Worm (Caenorhabditis elegans) whole organism, midembryonic: ENCODE measurements around the gene droe-4.

ENCODE experiments used
- T22C8.4 ChIP-seq: fragments of 200-800 bp; sonication (Bioruptor generic); IDR thresholded peaks from 2 replicates; pipeline ENCODE4 v1.3.6; 2022; ENCODE audit warnings: missing genetic modification characterization, missing compliant biosample characterization
- cog-1 ChIP-seq: sonication (generic microtip); optimal IDR thresholded peaks from 2 replicates; lab custom pipeline; 2016; ENCODE audit warnings: missing genetic modification characterization, missing compliant biosample characterization
- flt-1 ChIP-seq: fragments of 200-800 bp; sonication (Bioruptor generic); IDR thresholded peaks from 2 replicates; pipeline ENCODE4 v1.3.6; 2022; ENCODE audit warnings: missing genetic modification characterization, missing compliant biosample characterization
- klf-2 ChIP-seq: fragments of 200-800 bp; sonication (Bioruptor generic); conservative IDR thresholded peaks from 2 replicates; pipeline ENCODE4 v1.3.6; 2022; ENCODE audit warnings: missing genetic modification reagents, missing genetic modification characterization, missing compliant biosample characterization
- med-1 ChIP-seq: sonication (generic microtip); optimal IDR thresholded peaks from 2 replicates; lab custom pipeline; 2017; ENCODE audit warnings: missing genetic modification characterization, mild to moderate bottlenecking, missing compliant biosample characterization, antibody characterized with exemption, missing genetic modification reagents; ENCODE audit not compliant: insufficient read depth
- ref-1 ChIP-seq: fragments of 200-800 bp; sonication (Bioruptor generic); conservative IDR thresholded peaks from 2 replicates; pipeline ENCODE4 v1.3.6; 2022; ENCODE audit warnings: missing genetic modification reagents, missing genetic modification characterization, missing compliant biosample characterization
- tab-1 ChIP-seq: fragments of 200-800 bp; sonication (Bioruptor generic); IDR thresholded peaks from 2 replicates; pipeline ENCODE4 v1.3.6; 2022; ENCODE audit warnings: missing genetic modification characterization, missing compliant biosample characterization
- ztf-23 ChIP-seq: fragments of 200-800 bp; sonication (Bioruptor generic); IDR thresholded peaks from 2 replicates; pipeline ENCODE4 v1.3.6; 2022; ENCODE audit warnings: missing genetic modification reagents, missing genetic modification characterization, missing compliant biosample characterization
- ztf-29 ChIP-seq: fragments of 200-800 bp; sonication (Bioruptor generic); IDR thresholded peaks from 2 replicates; pipeline ENCODE4 v1.3.6; 2022; ENCODE audit warnings: missing genetic modification reagents, missing genetic modification characterization, missing compliant biosample characterization

Gene droe-4

ce11 chrV:13961927-13962419 lies 30.5 kb upstream of the droe-4 start, which contains the start of the genes algn-13 and R10D12.13:
Gene algn-13 (minus strand): TSS chrV:13961977.
Gene R10D12.13 (plus strand): TSS chrV:13962417.
- TF ChIP-seq med-1 (GFP tag; lab: Kevin White, UChicago) (peak; percentile 95), cog-1 (tag; lab: Kevin White, UChicago) (peak; percentile 71), T22C8.4 (peak; percentile 68), tab-1 (GFP tag; lab: Robert Waterston, UW) (peak; percentile 89), ztf-23 (GFP tag; lab: Robert Waterston, UW) (peak; percentile 89), ztf-29 (GFP tag; lab: Robert Waterston, UW) (peak; percentile 68), flt-1 (peak; percentile 88), klf-2 (GFP tag; lab: Robert Waterston, UW) (peak; percentile 82; the same call in 1 of the 2 replicates), ref-1 (GFP tag; lab: Robert Waterston, UW) (no peak; the same call in 1 of the 2 replicates)

- TF ChIP-seq flt-1 (no peak), ztf-29 (GFP tag; lab: Robert Waterston, UW) (no peak), tab-1 (GFP tag; lab: Robert Waterston, UW) (no peak), ztf-23 (GFP tag; lab: Robert Waterston, UW) (no peak), ref-1 (GFP tag; lab: Robert Waterston, UW) (no peak), T22C8.4 (no peak), med-1 (GFP tag; lab: Kevin White, UChicago) (no peak), klf-2 (GFP tag; lab: Robert Waterston, UW) (no peak), cog-1 (tag; lab: Kevin White, UChicago) (no peak)
These were observed 29.0 kb upstream of the droe-4 start, which contains the start of gene sao-1 for ce11 chrV:13963279-13963976. Gene sao-1 (plus strand): TSS chrV:13963926.

DNA sequence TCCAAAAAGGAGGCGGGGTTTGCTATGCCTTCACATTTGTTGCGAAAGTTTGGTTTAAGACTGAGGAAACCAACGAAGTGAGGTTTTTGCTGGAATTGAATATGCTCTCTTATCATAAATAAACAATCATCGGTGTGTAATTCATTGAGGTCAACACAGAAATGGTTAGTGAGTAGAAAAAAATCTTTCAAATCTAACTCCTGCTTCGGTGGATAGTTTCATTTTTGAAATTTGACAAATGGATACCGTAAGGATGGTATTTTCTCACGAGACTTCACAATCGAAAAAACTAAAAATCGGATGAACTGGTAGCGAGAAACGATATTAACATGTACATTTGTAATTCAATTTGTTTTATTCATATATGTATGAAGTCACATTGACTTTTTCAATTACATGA lies 11.6 kb upstream of the droe-4 start, which contains the start of gene eol-1:
eol-1 (minus strand) TSS at position 101 of the 400 bp plus-strand sequence.
- no peak for TF ChIP-seq klf-2 (GFP tag; lab: Robert Waterston, UW)
- TF ChIP-seq tab-1 (GFP tag; lab: Robert Waterston, UW) = no peak
- TF ChIP-seq ref-1 (GFP tag; lab: Robert Waterston, UW) = no peak
- TF ChIP-seq cog-1 (tag; lab: Kevin White, UChicago) = no peak
- no peak for TF ChIP-seq T22C8.4
- no peak for TF ChIP-seq ztf-29 (GFP tag; lab: Robert Waterston, UW)
- TF ChIP-seq ztf-23 (GFP tag; lab: Robert Waterston, UW) = no peak
- no peak for TF ChIP-seq flt-1
- no peak for TF ChIP-seq med-1 (GFP tag; lab: Kevin White, UChicago)

DNA sequence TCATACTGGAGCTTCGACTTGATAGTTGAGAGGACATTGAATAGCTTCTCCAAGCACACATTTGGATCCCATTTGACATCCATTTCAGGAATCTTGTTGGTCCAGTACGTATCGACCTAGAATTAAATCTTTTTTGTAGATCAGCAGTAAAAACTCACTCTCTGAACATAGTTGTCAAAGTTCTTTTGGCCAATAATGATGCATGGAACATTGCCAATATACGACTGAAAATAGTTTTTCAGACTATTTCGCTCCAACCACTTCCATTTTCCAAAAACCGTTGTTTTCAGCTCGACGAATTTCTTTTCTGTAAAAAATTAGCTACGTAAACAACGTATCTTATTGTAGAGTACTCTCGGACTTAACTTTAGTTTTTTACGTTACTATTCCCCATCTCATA lies 10.8 kb upstream of the droe-4 start:
- TF ChIP-seq tab-1 (GFP tag; lab: Robert Waterston, UW) = no peak
- TF ChIP-seq ztf-29 (GFP tag; lab: Robert Waterston, UW) = no peak
- no peak for TF ChIP-seq T22C8.4
- TF ChIP-seq med-1 (GFP tag; lab: Kevin White, UChicago) = no peak
- TF ChIP-seq klf-2 (GFP tag; lab: Robert Waterston, UW) = no peak
- TF ChIP-seq ref-1 (GFP tag; lab: Robert Waterston, UW) = no peak
- TF ChIP-seq cog-1 (tag; lab: Kevin White, UChicago) = no peak
- TF ChIP-seq flt-1 = no peak
- no peak for TF ChIP-seq ztf-23 (GFP tag; lab: Robert Waterston, UW)

DNA sequence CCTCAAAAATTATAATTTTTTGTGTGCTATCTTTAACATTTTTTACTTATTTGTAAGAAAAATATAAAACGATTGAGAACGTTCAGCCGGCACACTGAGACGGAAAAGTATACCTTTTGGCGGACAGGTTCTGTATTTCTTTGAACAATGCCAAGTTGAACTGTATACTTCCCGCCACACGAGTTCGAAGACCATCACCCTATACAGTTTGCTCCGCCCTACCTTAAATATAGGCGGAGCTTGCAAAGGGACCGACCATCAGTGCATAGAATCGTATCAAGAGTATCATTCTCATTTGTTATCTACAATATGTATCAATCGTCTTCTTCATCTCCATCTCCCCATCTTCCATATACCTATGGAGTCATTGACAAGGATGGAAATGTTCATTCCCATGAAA lies 7.6 kb upstream of the droe-4 start, which contains the start of gene end-1:
end-1 (plus strand) TSS at position 301 of the 400 bp plus-strand sequence.
- TF ChIP-seq ztf-29 (GFP tag; lab: Robert Waterston, UW) (no peak), T22C8.4 (no peak), med-1 (GFP tag; lab: Kevin White, UChicago) (no peak), tab-1 (GFP tag; lab: Robert Waterston, UW) (no peak)

DNA sequence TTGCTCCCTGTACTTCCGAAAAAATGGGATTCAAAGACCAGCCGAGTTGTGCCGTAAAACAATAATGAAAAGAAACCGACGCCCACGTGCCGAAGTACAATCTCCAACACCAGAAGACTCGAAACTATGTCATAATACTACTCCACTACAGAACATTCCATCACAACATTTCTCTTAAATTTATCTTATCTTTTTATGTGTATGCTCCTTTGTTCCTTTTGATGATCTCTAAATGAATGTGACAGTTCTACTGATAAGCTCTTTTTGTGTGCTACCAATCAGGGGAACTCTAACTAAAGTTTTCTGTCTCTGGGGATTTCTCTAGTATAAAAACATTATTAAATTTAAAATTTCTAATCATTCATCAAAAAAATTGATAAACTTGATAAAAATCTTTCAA lies 5.6 kb upstream of the droe-4 start:
- TF ChIP-seq ztf-29 (GFP tag; lab: Robert Waterston, UW) (no peak), ref-1 (GFP tag; lab: Robert Waterston, UW) (no peak), cog-1 (tag; lab: Kevin White, UChicago) (no peak), klf-2 (GFP tag; lab: Robert Waterston, UW) (no peak), tab-1 (GFP tag; lab: Robert Waterston, UW) (no peak), flt-1 (no peak), ztf-23 (GFP tag; lab: Robert Waterston, UW) (no peak), T22C8.4 (no peak), med-1 (GFP tag; lab: Kevin White, UChicago) (no peak)

DNA sequence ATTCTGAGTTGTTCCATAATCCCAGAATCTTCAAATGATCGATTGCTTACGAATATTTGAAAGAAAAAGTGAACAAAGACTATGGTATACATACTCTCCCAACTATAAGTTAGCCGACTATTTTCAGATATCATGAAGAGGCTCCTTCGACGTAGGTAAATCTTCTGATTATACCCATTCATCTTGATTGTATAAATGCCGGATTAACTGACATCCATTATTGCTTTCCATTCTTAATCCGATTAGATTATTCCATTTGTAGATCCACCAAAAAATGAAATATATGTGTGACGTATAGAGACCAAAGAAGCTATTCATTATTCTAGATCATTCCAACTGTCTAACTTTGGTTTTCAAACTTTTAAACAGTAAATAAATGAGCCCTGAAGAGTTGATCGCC lies 1.0 kb downstream of the droe-4 start:
- TF ChIP-seq med-1 (GFP tag; lab: Kevin White, UChicago) (no peak), ztf-23 (GFP tag; lab: Robert Waterston, UW) (no peak)

DNA sequence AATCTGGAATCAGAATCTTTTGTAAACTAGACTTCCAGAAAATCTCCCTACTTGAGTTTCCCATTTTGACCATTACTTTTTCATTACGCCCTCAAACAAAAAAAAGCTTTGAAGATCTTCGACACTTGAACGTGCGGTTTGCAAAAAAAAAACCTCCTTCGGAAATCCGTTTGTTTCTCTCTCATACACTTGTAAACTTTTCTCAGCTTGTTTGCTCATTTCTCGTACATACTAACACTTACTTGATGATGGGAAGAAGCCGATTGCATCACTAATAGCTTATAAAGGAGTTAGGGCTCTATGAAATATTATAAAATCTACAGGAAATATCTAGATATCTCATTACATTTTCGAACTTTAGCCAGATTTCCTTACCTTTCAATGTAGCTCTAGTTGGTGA lies 9.5 kb downstream of the droe-4 start:
- no peak for TF ChIP-seq T22C8.4
- no peak for TF ChIP-seq ztf-29 (GFP tag; lab: Robert Waterston, UW)
- TF ChIP-seq med-1 (GFP tag; lab: Kevin White, UChicago) = no peak
- TF ChIP-seq tab-1 (GFP tag; lab: Robert Waterston, UW) = no peak
- TF ChIP-seq cog-1 (tag; lab: Kevin White, UChicago) = no peak
- TF ChIP-seq ref-1 (GFP tag; lab: Robert Waterston, UW) = no peak
- TF ChIP-seq flt-1 = no peak
- no peak for TF ChIP-seq klf-2 (GFP tag; lab: Robert Waterston, UW)
- no peak for TF ChIP-seq ztf-23 (GFP tag; lab: Robert Waterston, UW)

DNA sequence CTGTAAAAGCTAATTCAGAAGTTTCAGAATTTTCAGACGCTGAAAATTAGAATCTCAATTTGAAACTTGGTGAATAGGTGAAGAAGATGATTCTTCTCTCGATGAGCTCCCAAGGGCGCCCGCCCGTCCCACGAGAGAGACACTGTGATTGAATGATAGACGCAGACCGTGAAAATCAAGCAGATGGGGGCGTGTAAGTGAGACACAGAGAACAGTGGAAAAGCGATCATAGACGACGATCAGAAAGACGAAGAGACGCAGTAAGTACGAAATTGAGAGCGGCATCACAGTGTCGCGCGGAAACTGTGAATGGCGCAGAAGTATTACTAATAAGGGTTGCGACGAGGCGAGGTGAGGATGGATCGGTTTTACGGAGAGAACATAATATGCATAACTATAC lies 9.9 kb downstream of the droe-4 start:
- TF ChIP-seq ztf-29 (GFP tag; lab: Robert Waterston, UW) (no peak), cog-1 (tag; lab: Kevin White, UChicago) (peak; percentile 24), T22C8.4 (no peak)
